Worm (Caenorhabditis elegans): ENCODE measurements around the gene F26A1.1.

DNA sequence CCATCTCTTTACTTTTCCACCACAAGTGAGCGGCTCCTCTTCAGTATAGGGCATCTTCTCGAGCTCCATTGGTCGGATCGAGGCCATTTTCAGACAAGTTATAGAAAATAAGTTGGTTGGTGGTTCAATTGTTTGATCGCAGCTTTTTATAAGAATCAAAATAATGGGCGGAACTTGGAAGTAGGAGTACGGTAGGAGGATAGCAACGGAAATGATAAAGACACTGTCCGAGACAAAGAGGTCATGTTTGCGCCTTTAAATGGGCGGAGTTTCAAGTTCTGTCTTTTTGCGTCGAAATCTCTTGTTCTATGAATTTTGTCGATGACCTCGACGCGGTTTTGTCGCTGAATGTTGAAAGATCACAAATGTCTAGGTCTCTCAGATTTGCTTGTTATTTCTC is 28.2 kb upstream of the F26A1.1 start, which contains the start of gene F26A1.8:
- no peak for TF ChIP-seq snpc-4 (tag; optimal IDR thresholded peaks at IDR 0.05)
- TF ChIP-seq nhr-237 (tag; optimal IDR thresholded peaks at IDR 0.05): no peak
- TF ChIP-seq unc-39 (tag; optimal IDR thresholded peaks at IDR 0.05): no peak
- TF ChIP-seq ceh-39 (tag; optimal IDR thresholded peaks at IDR 0.05): no peak
- no peak for TF ChIP-seq mls-2 (tag; optimal IDR thresholded peaks at IDR 0.05)
- TF ChIP-seq mab-5 (tag; optimal IDR thresholded peaks at IDR 0.05): no peak
- TF ChIP-seq lsy-2 (tag; optimal IDR thresholded peaks at IDR 0.05): no peak
- TF ChIP-seq ces-1 (GFP tag; optimal IDR thresholded peaks at IDR 0.05): no peak
- TF ChIP-seq hlh-1 (tag; optimal IDR thresholded peaks at IDR 0.05): no peak
- TF ChIP-seq nhr-12 (tag; optimal IDR thresholded peaks at IDR 0.05): no peak
- TF ChIP-seq nhr-2 (tag; optimal IDR thresholded peaks at IDR 0.05): no peak
- no peak for TF ChIP-seq ham-2 (GFP tag; optimal IDR thresholded peaks at IDR 0.05)
- no peak for TF ChIP-seq elt-1 (tag; optimal IDR thresholded peaks at IDR 0.05; ENCODE audit: borderline replicate concordance, insufficient read depth)
